Fruit fly (Drosophila melanogaster): Measurements from ENCODE around the gene Eaf6.

The Eaf6 gene

DNA sequence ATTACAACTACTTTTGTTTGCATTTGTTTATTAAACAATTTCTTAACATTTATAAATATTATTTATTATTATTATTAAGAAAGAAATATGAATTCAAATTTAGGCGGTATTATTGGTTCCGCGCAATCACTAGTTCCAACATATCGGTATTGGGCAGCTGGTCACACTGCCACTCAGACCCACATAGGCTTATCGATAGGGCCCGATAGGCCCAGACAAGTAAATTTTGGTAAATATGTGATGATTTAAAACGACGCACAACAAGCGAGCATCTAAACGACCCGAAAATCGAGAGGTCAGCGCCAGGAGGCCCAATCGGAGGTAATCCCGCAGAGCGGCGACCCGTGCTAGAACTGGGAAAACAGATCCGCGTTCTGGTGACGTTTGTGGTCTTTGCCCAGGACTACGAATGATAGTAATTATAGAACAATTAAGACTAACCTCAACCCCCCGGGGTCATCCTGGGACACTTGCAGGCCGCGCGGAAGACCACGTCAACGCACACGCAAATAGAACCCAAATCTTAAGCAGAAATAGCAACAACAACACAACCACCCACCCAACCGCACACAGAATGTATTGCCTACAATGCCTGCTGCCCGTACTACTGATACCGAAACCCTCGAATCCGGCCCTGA is 42.9 kb downstream of the Eaf6 start, which contains the start of gene bc10:
Gene bc10, plus strand, starts transcription at position 181 of the 638 bp plus-strand sequence.
- no peak for TF ChIP-seq Atf6 (GFP tag; IDR thresholded peaks at IDR 0.05)
- TF ChIP-seq ftz-f1 (GFP tag; optimal IDR thresholded peaks at IDR 0.05) = no peak
- peak; percentile 97 for TF ChIP-seq E2f2 (GFP tag; IDR thresholded peaks at IDR 0.05)
- no peak for TF ChIP-seq CG14965 (GFP tag; optimal IDR thresholded peaks at IDR 0.05; ENCODE audit: borderline replicate concordance)
- no peak for TF ChIP-seq dimm (GFP tag; IDR thresholded peaks at IDR 0.05)
- no peak for TF ChIP-seq pfk (GFP tag; optimal IDR thresholded peaks at IDR 0.05)
- TF ChIP-seq nerfin-1 (tag; optimal IDR thresholded peaks at IDR 0.05) = no peak
- no peak for TF ChIP-seq run (tag; optimal IDR thresholded peaks at IDR 0.05)
- no peak for TF ChIP-seq GATAe (GFP tag; conservative IDR thresholded peaks at IDR 0.05)
- no peak for TF ChIP-seq chif (GFP tag; optimal IDR thresholded peaks at IDR 0.05)
- TF ChIP-seq CG32532 (GFP tag; IDR thresholded peaks at IDR 0.05) = no peak
- no peak for TF ChIP-seq Nf-YB (GFP tag; optimal IDR thresholded peaks at IDR 0.05)
- peak; percentile 1 for TF ChIP-seq Ets97D (GFP tag; optimal IDR thresholded peaks at IDR 0.05)
- TF ChIP-seq lbe (GFP tag; optimal IDR thresholded peaks at IDR 0.05) = peak; percentile 22
- TF ChIP-seq CG12071 (GFP tag; optimal IDR thresholded peaks at IDR 0.05) = no peak
- no peak for TF ChIP-seq CG32767 (GFP tag; IDR thresholded peaks at IDR 0.05)
- no peak for TF ChIP-seq Ada2b (GFP tag; IDR thresholded peaks at IDR 0.05)
- TF ChIP-seq Max (GFP tag; optimal IDR thresholded peaks at IDR 0.05) = no peak
- no peak for TF ChIP-seq ems (GFP tag; optimal IDR thresholded peaks at IDR 0.05)
- TF ChIP-seq croc (GFP tag; conservative IDR thresholded peaks at IDR 0.05) = no peak
- TF ChIP-seq Sry-β (GFP tag; optimal IDR thresholded peaks at IDR 0.05) = no peak
- TF ChIP-seq Trl (optimal IDR thresholded peaks at IDR 0.05) = no peak
- no peak for TF ChIP-seq Trl (GFP tag; optimal IDR thresholded peaks at IDR 0.05)
- no peak for TF ChIP-seq CG12236 (GFP tag; optimal IDR thresholded peaks at IDR 0.05)
- no peak for TF ChIP-seq stc (GFP tag; IDR thresholded peaks at IDR 0.05)
- TF ChIP-seq esg (GFP tag; conservative IDR thresholded peaks at IDR 0.05) = no peak
- TF ChIP-seq salm (tag; optimal IDR thresholded peaks at IDR 0.05) = no peak
- 0 out of 2 replicates have a peak, but pooled peaks have one; percentile 26 for TF ChIP-seq CG3847 (GFP tag; IDR thresholded peaks at IDR 0.05)
- TF ChIP-seq Nf-YC (tag; optimal IDR thresholded peaks at IDR 0.05) = peak; percentile 35
- TF ChIP-seq unc-4 (GFP tag; IDR thresholded peaks at IDR 0.05; ENCODE audit: partially characterized antibody) = peak; percentile 89
- no peak for TF ChIP-seq CG34376 (GFP tag; optimal IDR thresholded peaks at IDR 0.05)
- no peak for TF ChIP-seq z (GFP tag; IDR thresholded peaks at IDR 0.05)
- TF ChIP-seq CG3995 (GFP tag; optimal IDR thresholded peaks at IDR 0.05) = peak; percentile 73
- no peak for TF ChIP-seq bigmax (GFP tag; optimal IDR thresholded peaks at IDR 0.05)
- TF ChIP-seq unpg (GFP tag; optimal IDR thresholded peaks at IDR 0.05) = no peak
- no peak for TF ChIP-seq ind (GFP tag; optimal IDR thresholded peaks at IDR 0.05)
- TF ChIP-seq Dll (GFP tag; IDR thresholded peaks at IDR 0.05; ENCODE audit: partially characterized antibody) = peak; percentile 85
- peak; percentile 78 for TF ChIP-seq hbn (GFP tag; IDR thresholded peaks at IDR 0.05; ENCODE audit: partially characterized antibody)
- TF ChIP-seq prd (optimal IDR thresholded peaks at IDR 0.05) = no peak
- no peak for TF ChIP-seq prd (GFP tag; IDR thresholded peaks at IDR 0.05)
- no peak for TF ChIP-seq pita (GFP tag; optimal IDR thresholded peaks at IDR 0.05)
- no peak for TF ChIP-seq CG12391 (tag; optimal IDR thresholded peaks at IDR 0.05)
- no peak for TF ChIP-seq Fer3 (tag; optimal IDR thresholded peaks at IDR 0.05)
- TF ChIP-seq CG1647 (GFP tag; optimal IDR thresholded peaks at IDR 0.05) = no peak
- TF ChIP-seq az2 (GFP tag; optimal IDR thresholded peaks at IDR 0.05) = no peak
- TF ChIP-seq chn (GFP tag; optimal IDR thresholded peaks at IDR 0.05) = no peak
- TF ChIP-seq tap (tag; optimal IDR thresholded peaks at IDR 0.05) = no peak
- no peak for TF ChIP-seq tgo (GFP tag; IDR thresholded peaks at IDR 0.05)
- TF ChIP-seq HLHmδ (GFP tag; optimal IDR thresholded peaks at IDR 0.05) = no peak
- no peak for TF ChIP-seq lov (optimal IDR thresholded peaks at IDR 0.05)
- no peak for TF ChIP-seq lov (GFP tag; IDR thresholded peaks at IDR 0.05)
- no peak for TF ChIP-seq Kr (GFP tag; optimal IDR thresholded peaks at IDR 0.05)
